Worm (Caenorhabditis elegans) whole organism, L2 larva: ENCODE data around the gene F48G7.13.

Experiments used
- C34F6.9 ChIP-seq: fragments of 150-350 bp; optimal IDR thresholded peaks from 2 replicates; lab custom pipeline; 2014; ENCODE audit warnings: missing biosample characterization, missing genetic modification characterization
- F13H6.1 ChIP-seq: sonication (generic microtip); optimal IDR thresholded peaks from 2 replicates; lab custom pipeline; 2016; ENCODE audit warnings: missing genetic modification characterization, missing compliant biosample characterization
- R02D3.7 ChIP-seq: fragments of 150-350 bp; optimal IDR thresholded peaks from 2 replicates; lab custom pipeline; 2014; ENCODE audit warnings: missing biosample characterization, missing genetic modification characterization
- Y55F3AM.14 ChIP-seq: fragments of 200-800 bp; sonication (Bioruptor generic); optimal IDR thresholded peaks from 2 replicates; lab custom pipeline; 2018; ENCODE audit warnings: mild to moderate bottlenecking, missing genetic modification characterization, missing compliant biosample characterization
- alr-1 ChIP-seq: fragments of 150-350 bp; optimal IDR thresholded peaks from 2 replicates; lab custom pipeline; 2014; ENCODE audit warnings: missing biosample characterization, missing genetic modification characterization
- aly-2 ChIP-seq: fragments of 150-350 bp; optimal IDR thresholded peaks from 2 replicates; lab custom pipeline; 2014; ENCODE audit warnings: missing biosample characterization, missing genetic modification characterization
- blmp-1 ChIP-seq: sonication (generic microtip); optimal IDR thresholded peaks from 2 replicates; lab custom pipeline; 2017; ENCODE audit warnings: missing genetic modification characterization, mild to moderate bottlenecking, missing compliant biosample characterization, antibody characterized with exemption, moderate library complexity; ENCODE audit not compliant: insufficient read depth
- ceh-16 ChIP-seq: fragments of 150-350 bp; optimal IDR thresholded peaks from 2 replicates; lab custom pipeline; 2014; ENCODE audit warnings: missing biosample characterization, missing genetic modification characterization
- ceh-82 ChIP-seq: fragments of 150-350 bp; optimal IDR thresholded peaks from 2 replicates; lab custom pipeline; 2014; ENCODE audit warnings: missing biosample characterization, missing genetic modification characterization
- crh-2 ChIP-seq: sonication (generic microtip); optimal IDR thresholded peaks from 2 replicates; lab custom pipeline; 2017; ENCODE audit warnings: missing biosample characterization, missing genetic modification characterization
- dmd-4 ChIP-seq: sonication (generic microtip); optimal IDR thresholded peaks from 2 replicates; lab custom pipeline; 2017; ENCODE audit warnings: missing biosample characterization, missing genetic modification characterization
- elt-1 ChIP-seq: fragments of 150-350 bp; optimal IDR thresholded peaks from 2 replicates; lab custom pipeline; 2014; ENCODE audit warnings: missing biosample characterization, missing genetic modification characterization
- elt-3 ChIP-seq: sonication (generic microtip); optimal IDR thresholded peaks from 2 replicates; lab custom pipeline; 2017; ENCODE audit warnings: missing biosample characterization, missing genetic modification characterization
- gmeb-1 ChIP-seq: fragments of 150-350 bp; optimal IDR thresholded peaks from 2 replicates; lab custom pipeline; 2014; ENCODE audit warnings: missing biosample characterization, missing genetic modification characterization
- lin-11 ChIP-seq: fragments of 150-350 bp; sonication (generic microtip); optimal IDR thresholded peaks from 2 replicates; lab custom pipeline; 2014; ENCODE audit warnings: missing biosample characterization, missing genetic modification characterization, inconsistent platforms, mixed read lengths
- lin-13 ChIP-seq: fragments of 150-350 bp; optimal IDR thresholded peaks from 2 replicates; lab custom pipeline; 2014; ENCODE audit warnings: missing biosample characterization, missing genetic modification reagents, missing genetic modification characterization
- lin-39 ChIP-seq: fragments of 150-350 bp; optimal IDR thresholded peaks from 2 replicates; lab custom pipeline; 2014; ENCODE audit warnings: missing biosample characterization, missing genetic modification reagents, missing genetic modification characterization
- lsy-2 ChIP-seq, 2 experiments: fragments of 150-350 bp in 1 of 2; sonication (generic microtip) in 1 of 2; optimal IDR thresholded peaks; 2 replicates each; lab custom pipeline; 2014 to 2017; ENCODE audit warnings: missing biosample characterization in 2 of 2, missing genetic modification characterization in 2 of 2
- mdl-1 ChIP-seq, 2 experiments: fragments of 150-350 bp in 1 of 2; sonication (generic microtip) in 1 of 2; optimal IDR thresholded peaks; 2 replicates each; lab custom pipeline; 2017; ENCODE audit warnings: missing biosample characterization in 2 of 2, missing genetic modification characterization in 2 of 2
- nhr-11 ChIP-seq: fragments of 150-350 bp; optimal IDR thresholded peaks from 2 replicates; lab custom pipeline; 2014; ENCODE audit warnings: missing biosample characterization, missing genetic modification characterization
- nhr-129 ChIP-seq: fragments of 150-350 bp; optimal IDR thresholded peaks from 2 replicates; lab custom pipeline; 2014; ENCODE audit warnings: missing biosample characterization, missing genetic modification characterization
- nhr-23 ChIP-seq: fragments of 150-350 bp; optimal IDR thresholded peaks from 2 replicates; lab custom pipeline; 2014; ENCODE audit warnings: missing biosample characterization, missing genetic modification reagents, missing genetic modification characterization
- nhr-25 ChIP-seq: fragments of 150-350 bp; sonication (generic microtip); optimal IDR thresholded peaks from 3 replicates; lab custom pipeline; 2014; ENCODE audit warnings: missing biosample characterization, missing genetic modification characterization
- nhr-6 ChIP-seq: fragments of 150-350 bp; optimal IDR thresholded peaks from 2 replicates; lab custom pipeline; 2014; ENCODE audit warnings: missing biosample characterization, missing genetic modification characterization
- nhr-77 ChIP-seq: fragments of 150-350 bp; optimal IDR thresholded peaks from 2 replicates; lab custom pipeline; 2014; ENCODE audit warnings: missing biosample characterization, missing genetic modification characterization
- sem-4 ChIP-seq: fragments of 150-350 bp; optimal IDR thresholded peaks from 2 replicates; lab custom pipeline; 2014; ENCODE audit warnings: missing biosample characterization, missing genetic modification reagents, missing genetic modification characterization
- skn-1 ChIP-seq: sonication (generic microtip); optimal IDR thresholded peaks from 2 replicates; lab custom pipeline; 2017; ENCODE audit warnings: missing biosample characterization, missing genetic modification characterization
- sma-3 ChIP-seq: sonication (generic microtip); optimal IDR thresholded peaks from 2 replicates; lab custom pipeline; 2016; ENCODE audit warnings: missing genetic modification reagents, missing genetic modification characterization, missing compliant biosample characterization
- sma-9 ChIP-seq, 2 experiments: fragments of 150-350 bp in 1 of 2; sonication (generic microtip) in 1 of 2; optimal IDR thresholded peaks; 2 replicates each; lab custom pipeline; 2014 to 2016; ENCODE audit warnings: missing genetic modification characterization in 2 of 2, mild to moderate bottlenecking in 1 of 2, missing biosample characterization in 1 of 2, missing compliant biosample characterization in 1 of 2, missing genetic modification reagents in 1 of 2, moderate library complexity in 1 of 2
- unc-55 ChIP-seq: fragments of 150-350 bp; sonication (generic microtip); optimal IDR thresholded peaks from 3 replicates; lab custom pipeline; 2014; ENCODE audit warnings: missing biosample characterization, missing genetic modification reagents, missing genetic modification characterization
- unc-62 ChIP-seq: fragments of 150-350 bp; optimal IDR thresholded peaks from 2 replicates; lab custom pipeline; 2014; ENCODE audit warnings: missing biosample characterization, missing genetic modification reagents, missing genetic modification characterization
- ztf-1 ChIP-seq: fragments of 200-800 bp; sonication (Bioruptor generic); conservative IDR thresholded peaks from 2 replicates; pipeline ENCODE4 v1.3.6; 2022; ENCODE audit warnings: missing genetic modification characterization, missing compliant biosample characterization
- ztf-4 ChIP-seq: fragments of 150-350 bp; optimal IDR thresholded peaks from 2 replicates; lab custom pipeline; 2014; ENCODE audit warnings: missing biosample characterization, missing genetic modification characterization

Gene F48G7.13

DNA sequence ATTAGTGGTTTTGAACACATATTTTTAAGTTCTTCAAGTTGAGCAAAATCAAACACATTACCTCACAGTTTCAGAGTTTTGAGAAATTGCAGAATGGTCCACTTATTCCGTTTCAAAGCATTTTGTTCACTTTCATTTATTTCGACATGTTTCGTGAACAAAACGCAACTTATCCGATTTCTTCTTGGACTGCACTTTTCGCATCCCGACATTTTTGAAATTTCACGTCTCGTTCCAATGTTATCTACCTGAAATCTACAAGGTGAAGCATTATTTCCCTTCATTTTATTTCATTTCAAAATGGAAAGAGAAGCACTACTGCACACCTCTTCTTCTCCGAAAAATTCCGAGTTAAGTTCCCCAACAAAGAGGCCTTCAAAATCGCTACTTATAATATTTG lies 25.2 kb upstream of the F48G7.13 start, which contains the start of gene ZK488.6:
Gene ZK488.6 (plus strand): TSS at position 301 of the 400 bp plus-strand sequence.
- TF ChIP-seq elt-3 (tag; lab: Kevin White, UChicago): no peak
- no peak for TF ChIP-seq lin-39 (tag; lab: Kevin White, UChicago)
- no peak for TF ChIP-seq lin-13 (GFP tag; lab: Kevin White, UChicago)

DNA sequence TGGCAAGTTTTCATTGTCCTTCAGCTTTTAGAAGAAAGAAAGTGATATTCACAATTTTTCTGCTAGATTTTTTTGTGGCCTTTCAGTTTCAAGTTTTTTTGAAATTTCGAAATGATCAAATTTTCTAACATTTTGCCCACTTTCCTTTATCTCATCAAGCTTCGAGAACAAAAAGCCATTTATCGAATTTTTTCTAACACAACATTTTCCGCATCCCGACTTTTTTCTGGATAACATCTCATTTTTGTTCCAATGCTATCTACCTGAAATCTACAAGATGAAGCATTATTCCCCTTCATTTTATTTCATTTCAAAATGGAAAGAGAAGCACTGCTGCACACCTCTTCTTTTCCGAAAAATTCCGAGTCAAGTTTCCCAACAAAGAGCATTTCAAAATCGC lies 22.4 kb upstream of the F48G7.13 start, which contains the start of gene ZK488.5:
Gene ZK488.5 (plus strand): TSS at position 301 of the 400 bp plus-strand sequence.
- TF ChIP-seq sma-3: no peak
- no peak for TF ChIP-seq crh-2 (tag; lab: Kevin White, UChicago)
- TF ChIP-seq Y55F3AM.14 (GFP tag; lab: Kevin White, UChicago): no peak
- TF ChIP-seq lin-11: no peak
- TF ChIP-seq aly-2: no peak
- no peak for TF ChIP-seq lsy-2 (tag; optimal IDR thresholded peaks at IDR 0.05; lab: Kevin White, UChicago)
- no peak for TF ChIP-seq blmp-1 (tag; lab: Kevin White, UChicago)

DNA sequence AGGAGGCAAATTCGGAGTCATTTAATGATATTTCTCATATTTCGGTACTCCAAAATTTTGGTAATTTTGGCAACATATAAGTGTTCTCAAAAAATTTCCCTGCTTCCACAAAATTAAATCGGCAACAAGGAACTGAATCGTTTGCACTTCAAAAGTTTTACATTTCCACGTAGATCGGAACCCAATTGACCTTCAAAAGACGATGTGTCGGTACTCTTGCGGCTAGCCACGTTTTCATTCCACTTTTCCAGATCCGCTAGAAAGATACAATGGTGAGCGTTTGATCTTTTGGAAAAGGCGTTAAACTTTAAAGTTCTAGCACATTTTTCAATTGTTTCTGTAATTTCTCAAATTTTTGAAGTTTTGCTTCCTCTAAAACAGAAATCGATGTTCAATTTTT lies 18.5 kb upstream of the F48G7.13 start:
- TF ChIP-seq nhr-11 (tag; lab: Kevin White, UChicago) (no peak), elt-1 (tag; lab: Kevin White, UChicago) (peak; percentile 29), sma-9 (GFP tag; optimal IDR thresholded peaks at IDR 0.05; lab: Kevin White, UChicago) (peak; percentile 76), sma-9 (tag; optimal IDR thresholded peaks at IDR 0.05; lab: Kevin White, UChicago) (no peak), gmeb-1 (tag; lab: Kevin White, UChicago) (no peak), ceh-16 (peak; percentile 83), ztf-1 (GFP tag; lab: Robert Waterston, UW) (no peak), alr-1 (tag; lab: Kevin White, UChicago) (no peak), blmp-1 (tag; lab: Kevin White, UChicago) (no peak)

DNA sequence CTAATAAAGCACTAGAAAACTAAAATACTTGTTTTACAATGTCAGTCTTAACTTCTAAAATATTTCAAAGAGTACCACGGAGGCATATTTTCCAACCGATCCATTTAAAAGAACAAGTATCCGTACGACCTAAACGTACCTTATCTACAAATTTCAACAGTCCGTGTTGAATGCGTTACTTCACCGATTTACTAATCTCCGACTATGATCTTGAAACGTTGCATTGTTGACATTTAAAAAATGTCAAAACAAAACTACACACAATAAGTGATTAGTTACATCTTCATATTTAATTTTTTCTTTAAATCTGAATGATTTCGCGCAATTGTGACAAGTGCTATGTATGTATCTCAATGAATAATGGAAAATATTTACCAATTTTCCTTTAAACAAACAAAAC lies 17.6 kb upstream of the F48G7.13 start:
- TF ChIP-seq nhr-129 (tag; lab: Kevin White, UChicago): no peak
- no peak for TF ChIP-seq dmd-4 (tag; lab: Kevin White, UChicago)
- no peak for TF ChIP-seq unc-55 (GFP tag; lab: Kevin White, UChicago)
- no peak for TF ChIP-seq mdl-1 (tag; optimal IDR thresholded peaks at IDR 0.05; lab: Kevin White, UChicago)
- no peak for TF ChIP-seq lin-11
- TF ChIP-seq skn-1 (tag; lab: Kevin White, UChicago): no peak
- TF ChIP-seq nhr-77 (tag; lab: Kevin White, UChicago): no peak
- no peak for TF ChIP-seq ztf-1 (GFP tag; lab: Robert Waterston, UW)
- no peak for TF ChIP-seq C34F6.9
- TF ChIP-seq sem-4 (tag; lab: Kevin White, UChicago): no peak
- TF ChIP-seq ceh-16: peak; percentile 61
- no peak for TF ChIP-seq elt-3 (tag; lab: Kevin White, UChicago)
- TF ChIP-seq R02D3.7 (tag; lab: Kevin White, UChicago): no peak
- no peak for TF ChIP-seq lsy-2 (tag; optimal IDR thresholded peaks at IDR 0.05; lab: Kevin White, UChicago)
- TF ChIP-seq nhr-6 (tag; lab: Kevin White, UChicago): no peak
- TF ChIP-seq unc-62 (GFP tag; lab: Kevin White, UChicago): no peak
- TF ChIP-seq blmp-1 (tag; lab: Kevin White, UChicago): no peak
- TF ChIP-seq gmeb-1 (tag; lab: Kevin White, UChicago): no peak
- TF ChIP-seq ztf-4 (tag; lab: Kevin White, UChicago): no peak
- TF ChIP-seq elt-1 (tag; lab: Kevin White, UChicago): peak; percentile 72
- no peak for TF ChIP-seq nhr-23 (tag; lab: Kevin White, UChicago)
- no peak for TF ChIP-seq alr-1 (tag; lab: Kevin White, UChicago)
- no peak for TF ChIP-seq crh-2 (tag; lab: Kevin White, UChicago)
- TF ChIP-seq F13H6.1 (tag; lab: Kevin White, UChicago): no peak
- no peak for TF ChIP-seq ceh-82 (tag; lab: Kevin White, UChicago)
- TF ChIP-seq nhr-25: peak; percentile 24
- no peak for TF ChIP-seq Y55F3AM.14 (GFP tag; lab: Kevin White, UChicago)
- no peak for TF ChIP-seq lin-13 (GFP tag; lab: Kevin White, UChicago)
- peak; percentile 66 for TF ChIP-seq sma-9 (GFP tag; optimal IDR thresholded peaks at IDR 0.05; lab: Kevin White, UChicago)
- no peak for TF ChIP-seq sma-9 (tag; optimal IDR thresholded peaks at IDR 0.05; lab: Kevin White, UChicago)
- TF ChIP-seq, all 48 proteins: peak for 4
